Worm (Caenorhabditis elegans) whole organism, L3 larva: ENCODE results near the gene F20D6.1.

Experiments used
- ama-1 ChIP-seq: fragments of 150-350 bp; optimal IDR thresholded peaks from 2 replicates; lab custom pipeline; 2018
- fkh-10 ChIP-seq: sonication (generic microtip); optimal IDR thresholded peaks from 2 replicates; lab custom pipeline; 2017; ENCODE audit warnings: missing biosample characterization, missing genetic modification reagents, missing genetic modification characterization
- nfya-1 ChIP-seq: sonication (generic microtip); optimal IDR thresholded peaks from 2 replicates; lab custom pipeline; 2017; ENCODE audit warnings: missing genetic modification characterization, mild to moderate bottlenecking, missing compliant biosample characterization, antibody characterized with exemption, moderate library complexity; ENCODE audit not compliant: insufficient read depth
- nhr-237 ChIP-seq: fragments of 150-350 bp; optimal IDR thresholded peaks from 2 replicates; lab custom pipeline; 2014; ENCODE audit warnings: missing biosample characterization, missing genetic modification characterization
- sea-2 ChIP-seq: fragments of 150-350 bp; sonication (generic microtip); optimal IDR thresholded peaks from 4 replicates; lab custom pipeline; 2014; ENCODE audit warnings: missing biosample characterization, missing genetic modification reagents, missing genetic modification characterization

DNA sequence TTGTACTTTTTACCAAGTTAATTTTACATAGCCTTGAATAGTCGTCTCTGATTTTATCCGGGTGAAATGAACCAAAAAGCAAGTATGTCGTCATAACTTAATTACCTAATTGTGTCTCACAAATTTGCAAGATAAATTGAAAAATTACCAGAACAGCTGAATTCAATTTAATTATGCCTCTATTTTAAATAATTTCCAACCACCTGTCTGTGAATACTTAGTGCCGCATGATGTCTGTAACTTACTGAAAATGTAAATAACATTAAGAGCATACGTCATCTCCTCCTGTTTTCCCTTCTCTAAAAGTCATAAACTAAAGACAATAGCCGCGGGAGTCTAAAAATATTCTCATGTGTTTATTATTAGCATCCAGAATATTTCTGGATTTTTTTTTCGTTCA is 20.2 kb upstream of the F20D6.1 start:
- no peak for TF ChIP-seq nfya-1 (tag; lab: Kevin White, UChicago)
- TF ChIP-seq fkh-10 (GFP tag; lab: Kevin White, UChicago) = no peak
- no peak for TF ChIP-seq nhr-237 (tag; lab: Kevin White, UChicago)
- TF ChIP-seq ama-1 (lab: Kevin White, UChicago) = no peak
- no peak for TF ChIP-seq sea-2 (GFP tag; lab: Kevin White, UChicago)
